Fruit fly (Drosophila melanogaster) whole organism, pupa: ENCODE data around the gene lush.

Source experiments
- CG10348 ChIP-seq: fragments of 200-800 bp; sonication (Bioruptor generic); IDR thresholded peaks from 2 replicates; pipeline ENCODE4 v1.3.6; 2022; ENCODE audit warnings: missing biosample characterization, missing genetic modification characterization
- CG12605 ChIP-seq: fragments of 200-800 bp; sonication (Bioruptor generic); IDR thresholded peaks from 2 replicates; pipeline ENCODE4 v1.3.6; 2022; ENCODE audit warnings: missing biosample characterization, missing genetic modification characterization
- CG13204 ChIP-seq: fragments of 200-800 bp; sonication (Bioruptor generic); optimal IDR thresholded peaks from 2 replicates; lab custom pipeline; 2018; ENCODE audit warnings: missing biosample characterization, mild to moderate bottlenecking, missing genetic modification characterization, moderate library complexity
- CG14655 ChIP-seq: fragments of 200-800 bp; sonication (Bioruptor generic); optimal IDR thresholded peaks from 3 replicates; lab custom pipeline; 2017; ENCODE audit warnings: mild to moderate bottlenecking, missing biosample characterization, missing genetic modification reagents, missing genetic modification characterization
- CG15710 ChIP-seq: fragments of 200-800 bp; sonication (Bioruptor generic); optimal IDR thresholded peaks from 2 replicates; lab custom pipeline; 2018; ENCODE audit warnings: missing biosample characterization, mild to moderate bottlenecking, missing genetic modification characterization, moderate library complexity
- CG17806 ChIP-seq: fragments of 200-800 bp; sonication (Bioruptor generic); optimal IDR thresholded peaks from 2 replicates; lab custom pipeline; 2018; ENCODE audit warnings: missing biosample characterization, mild to moderate bottlenecking, missing genetic modification characterization, moderate library complexity
- CG32121 ChIP-seq: fragments of 200-800 bp; sonication (Bioruptor generic); IDR thresholded peaks from 2 replicates; pipeline ENCODE4 v1.3.6; 2022; ENCODE audit warnings: missing biosample characterization, missing genetic modification characterization
- CG34367 ChIP-seq: fragments of 200-800 bp; sonication (Bioruptor generic); optimal IDR thresholded peaks from 2 replicates; lab custom pipeline; 2018; ENCODE audit warnings: missing biosample characterization, mild to moderate bottlenecking, missing genetic modification characterization
- CG4496 ChIP-seq: fragments of 200-800 bp; sonication (Bioruptor generic); IDR thresholded peaks from 3 replicates; pipeline ENCODE4 v1.3.6; 2022; ENCODE audit warnings: missing biosample characterization, missing genetic modification characterization
- CG8159 ChIP-seq: fragments of 200-800 bp; sonication (Bioruptor generic); optimal IDR thresholded peaks from 3 replicates; lab custom pipeline; 2018; ENCODE audit warnings: missing biosample characterization, mild to moderate bottlenecking, missing genetic modification characterization, moderate library complexity
- CG8301 ChIP-seq: fragments of 200-800 bp; sonication (Bioruptor generic); optimal IDR thresholded peaks from 2 replicates; lab custom pipeline; 2018; ENCODE audit warnings: missing biosample characterization, mild to moderate bottlenecking, missing genetic modification characterization
- CG9948 ChIP-seq: fragments of 200-800 bp; sonication (Bioruptor generic); optimal IDR thresholded peaks from 2 replicates; lab custom pipeline; 2018; ENCODE audit warnings: missing biosample characterization, mild to moderate bottlenecking, missing genetic modification characterization, moderate library complexity
- D1 ChIP-seq: fragments of 200-800 bp; sonication (Bioruptor generic); optimal IDR thresholded peaks from 2 replicates; lab custom pipeline; 2018; ENCODE audit warnings: missing biosample characterization, mild to moderate bottlenecking, missing genetic modification characterization, moderate library complexity
- EcR ChIP-seq: fragments of 200-800 bp; sonication (Bioruptor generic); optimal IDR thresholded peaks from 3 replicates; lab custom pipeline; 2019; ENCODE audit warnings: missing biosample characterization, missing genetic modification characterization, mild to moderate bottlenecking, moderate library complexity, missing genetic modification reagents
- Ets98B ChIP-seq: fragments of 200-800 bp; sonication (Bioruptor generic); IDR thresholded peaks from 2 replicates; pipeline ENCODE4 v1.3.6; 2022; ENCODE audit warnings: missing biosample characterization, missing genetic modification characterization
- Pif1A ChIP-seq: fragments of 200-800 bp; sonication (Bioruptor generic); optimal IDR thresholded peaks from 3 replicates; lab custom pipeline; 2016; ENCODE audit warnings: missing biosample characterization, missing genetic modification characterization
- Pif1B ChIP-seq: fragments of 200-800 bp; sonication (Bioruptor generic); optimal IDR thresholded peaks from 3 replicates; lab custom pipeline; 2016; ENCODE audit warnings: missing biosample characterization, missing genetic modification characterization
- Snoo ChIP-seq: fragments of 200-800 bp; sonication (Bioruptor generic); optimal IDR thresholded peaks from 3 replicates; lab custom pipeline; 2017; ENCODE audit warnings: missing biosample characterization, mild to moderate bottlenecking, missing genetic modification characterization, inconsistent platforms
- fd96Ca ChIP-seq: fragments of 200-800 bp; sonication (Bioruptor generic); IDR thresholded peaks from 3 replicates; pipeline ENCODE4 v1.3.6; 2022; ENCODE audit warnings: missing biosample characterization, missing genetic modification characterization
- gl ChIP-seq: fragments of 200-800 bp; sonication (Bioruptor generic); optimal IDR thresholded peaks from 2 replicates; lab custom pipeline; 2018; ENCODE audit warnings: missing biosample characterization, mild to moderate bottlenecking, missing genetic modification characterization
- rn ChIP-seq: fragments of 200-800 bp; sonication (Bioruptor generic); IDR thresholded peaks from 2 replicates; pipeline ENCODE4 v1.3.6; 2022; ENCODE audit warnings: missing biosample characterization, missing genetic modification characterization

Gene lush

DNA sequence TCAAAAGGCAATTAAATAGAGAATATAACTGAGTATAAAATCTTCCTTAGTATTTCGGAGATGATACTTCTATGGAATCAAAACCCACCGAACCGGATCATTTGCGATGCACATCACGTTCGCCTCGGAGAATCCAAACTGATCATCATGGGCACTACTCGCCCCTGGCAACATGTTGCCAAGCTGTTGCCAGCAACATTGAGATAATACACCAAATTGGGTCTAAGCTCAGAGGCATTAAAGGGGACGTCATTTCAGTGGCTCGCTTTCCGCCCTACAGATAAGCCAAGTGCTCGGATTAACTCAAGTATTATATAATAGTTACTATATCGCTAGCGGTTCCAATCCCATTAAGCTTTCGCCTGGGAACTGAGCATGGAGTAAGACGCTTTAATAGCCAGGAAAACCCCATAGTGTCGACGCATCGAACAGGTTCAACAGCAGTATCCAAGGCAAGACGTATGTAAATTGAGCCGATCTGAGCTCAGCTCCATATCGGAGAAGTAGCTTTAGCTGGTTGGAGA lies at the start of gene lush, which contains the start of gene CG9372:
Gene lush, minus strand, starts transcription at position 117 of the 524 bp plus-strand sequence.
Gene CG9372, plus strand, starts transcription at position 235 of the 524 bp plus-strand sequence.
- TF ChIP-seq CG10348 (GFP tag; lab: Robert Waterston, UW) (no peak), CG17806 (tag; lab: Kevin White, UChicago) (no peak), CG4496 (GFP tag; lab: Robert Waterston, UW) (no peak), CG15710 (tag; lab: Kevin White, UChicago) (no peak), CG13204 (no peak), rn (no peak), CG8159 (no peak)

DNA sequence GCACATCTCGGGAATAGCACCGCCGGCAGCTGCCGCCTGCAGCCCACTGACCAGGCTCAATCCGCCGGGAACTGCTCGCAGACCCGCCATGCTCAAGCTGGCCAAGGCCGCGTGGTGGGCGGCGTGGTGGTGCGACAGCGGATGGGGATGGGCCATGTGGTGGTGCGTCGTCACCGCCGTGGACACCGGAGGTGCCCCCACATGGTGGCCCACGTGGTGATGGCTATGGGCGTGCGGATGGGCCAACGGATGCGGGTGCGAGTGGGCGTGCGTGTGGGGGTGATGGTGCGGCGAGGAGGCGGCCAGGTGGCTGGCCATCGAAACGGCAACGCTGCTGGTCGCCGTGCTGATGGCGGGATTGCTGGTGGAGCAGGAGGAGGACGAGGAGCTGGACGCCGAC lies 47.6 kb upstream of the lush start:
- TF ChIP-seq CG17806 (tag; lab: Kevin White, UChicago) (no peak), Pif1B (no peak), CG15710 (tag; lab: Kevin White, UChicago) (no peak), rn (no peak), Ets98B (GFP tag; lab: Robert Waterston, UW) (no peak), CG10348 (GFP tag; lab: Robert Waterston, UW) (no peak), CG14655 (GFP tag; lab: Kevin White, UChicago) (no peak), CG32121 (no peak), CG34367 (tag; lab: Kevin White, UChicago) (no peak), fd96Ca (GFP tag; lab: Robert Waterston, UW) (no peak), CG9948 (tag; lab: Kevin White, UChicago) (no peak)

DNA sequence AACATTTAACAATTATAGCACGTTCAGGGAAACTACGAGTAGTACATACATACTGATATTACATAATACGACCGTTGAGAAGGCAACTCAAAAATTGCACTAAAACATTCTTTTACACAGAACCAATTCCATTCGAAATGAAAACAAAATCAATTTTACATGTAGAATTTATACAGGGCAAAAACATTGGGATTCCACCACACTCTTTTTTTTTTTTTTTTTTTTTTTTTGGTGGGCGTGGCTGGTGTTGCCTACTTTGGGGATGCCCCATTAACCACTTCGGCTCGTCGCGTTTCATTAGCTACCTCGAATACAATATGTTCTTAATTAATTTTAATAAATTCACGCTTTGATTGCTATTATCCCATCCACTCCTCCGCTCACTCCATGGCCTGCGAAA lies 44.7 kb upstream of the lush start:
- TF ChIP-seq Pif1B (no peak), CG8159 (peak; percentile 51), CG15710 (tag; lab: Kevin White, UChicago) (peak; percentile 67), gl (tag; lab: Kevin White, UChicago) (peak; percentile 60), rn (peak; percentile 63; the same call in 1 of the 2 replicates), fd96Ca (GFP tag; lab: Robert Waterston, UW) (peak; percentile 74; the same call in 2 of the 3 replicates), CG12605 (GFP tag; lab: Robert Waterston, UW) (peak; percentile 91), CG14655 (GFP tag; lab: Kevin White, UChicago) (peak; percentile 47), Ets98B (GFP tag; lab: Robert Waterston, UW) (peak; percentile 82), Snoo (tag; lab: Kevin White, UChicago) (peak; percentile 74), CG9948 (tag; lab: Kevin White, UChicago) (peak; percentile 24), CG4496 (GFP tag; lab: Robert Waterston, UW) (peak; percentile 93), D1 (tag; lab: Kevin White, UChicago) (no peak), CG17806 (tag; lab: Kevin White, UChicago) (peak; percentile 54), CG32121 (peak; percentile 81), CG13204 (peak; percentile 62), CG8301 (tag; lab: Kevin White, UChicago) (peak; percentile 7), CG34367 (tag; lab: Kevin White, UChicago) (peak; percentile 57), EcR (GFP tag; lab: Kevin White, UChicago) (no peak), CG10348 (GFP tag; lab: Robert Waterston, UW) (no peak), Pif1A (GFP tag; lab: Kevin White, UChicago) (no peak)
- TF ChIP-seq, all 21 proteins: peak for 16

DNA sequence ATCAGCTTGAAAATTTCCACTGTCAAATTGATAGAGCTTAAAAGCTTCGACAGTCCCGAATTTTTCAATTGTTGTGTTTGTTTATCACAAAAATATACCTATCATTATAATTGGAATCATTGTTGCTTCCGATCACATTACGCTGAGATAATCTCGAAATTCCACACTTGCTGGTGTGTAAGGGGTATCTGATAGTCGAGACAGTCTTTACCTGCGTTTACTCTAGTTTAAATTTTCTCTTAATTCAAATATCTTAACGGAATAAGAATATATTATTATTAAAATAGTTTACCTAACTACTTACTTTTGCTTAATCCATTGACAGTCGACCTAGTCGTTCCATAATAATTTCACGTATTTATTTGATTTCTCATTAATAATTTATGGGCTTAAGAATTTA lies 44.2 kb upstream of the lush start:
- no peak for TF ChIP-seq CG8159
- TF ChIP-seq EcR (GFP tag; lab: Kevin White, UChicago), result no peak

DNA sequence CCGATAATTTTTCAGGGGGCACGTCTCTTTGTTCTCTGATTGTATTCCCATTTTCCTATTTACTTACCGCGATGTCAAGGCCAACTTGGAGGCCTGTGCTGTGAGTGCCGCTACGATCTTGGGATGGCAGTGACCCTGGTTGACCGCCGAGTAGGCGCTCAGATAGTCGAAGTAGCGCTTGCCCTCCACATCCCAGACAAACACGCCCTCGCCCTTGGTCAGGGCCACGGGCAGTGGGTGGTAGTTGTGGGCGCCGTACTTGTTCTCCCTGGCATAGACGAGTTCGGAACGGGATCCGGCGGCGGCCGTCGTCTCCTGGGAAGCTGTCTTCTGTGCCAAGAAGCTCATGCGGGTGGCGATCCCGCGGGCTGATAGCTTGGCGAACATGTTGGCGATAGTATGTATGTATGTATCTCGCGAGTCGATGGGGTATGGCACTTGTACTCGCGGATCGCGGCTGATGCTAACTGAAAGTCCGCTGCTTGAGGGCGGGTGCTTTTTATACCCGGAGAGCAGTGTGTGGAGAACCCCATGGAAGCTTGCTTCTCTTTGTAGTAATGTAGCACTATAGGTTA lies 43.6 kb upstream of the lush start, which contains the start of gene Oat:
Gene Oat, minus strand, starts transcription at position 478 of the 575 bp plus-strand sequence.
- TF ChIP-seq CG12605 (GFP tag; lab: Robert Waterston, UW) (no peak), CG14655 (GFP tag; lab: Kevin White, UChicago) (no peak), CG13204 (no peak), CG10348 (GFP tag; lab: Robert Waterston, UW) (no peak), fd96Ca (GFP tag; lab: Robert Waterston, UW) (peak; percentile 33; the same call in 1 of the 3 replicates), EcR (GFP tag; lab: Kevin White, UChicago) (peak; percentile 14)

DNA sequence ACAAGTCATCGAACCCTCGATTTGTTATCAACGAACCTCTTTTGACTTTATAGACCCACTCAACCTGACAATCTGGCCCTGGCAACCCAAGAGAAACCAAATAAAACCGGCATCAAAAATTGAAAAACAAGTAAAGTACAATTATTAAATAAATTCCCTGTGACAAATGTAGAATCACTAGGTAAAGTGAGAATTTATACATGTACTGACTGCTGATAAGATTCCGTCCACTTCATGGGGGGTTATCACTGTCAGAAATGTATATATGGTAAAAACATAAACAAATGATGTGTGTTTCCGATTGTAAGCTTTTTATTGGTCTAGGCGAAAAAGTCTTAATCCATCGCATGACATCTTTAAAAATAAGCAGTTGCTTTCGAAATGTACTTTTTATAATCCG lies 42.8 kb upstream of the lush start:
- TF ChIP-seq CG32121, result no peak
- TF ChIP-seq CG34367 (tag; lab: Kevin White, UChicago), result no peak
- TF ChIP-seq rn, result no peak
- TF ChIP-seq CG10348 (GFP tag; lab: Robert Waterston, UW), result no peak
- TF ChIP-seq fd96Ca (GFP tag; lab: Robert Waterston, UW), result no peak
- TF ChIP-seq Pif1A (GFP tag; lab: Kevin White, UChicago), result no peak
- TF ChIP-seq CG17806 (tag; lab: Kevin White, UChicago), result no peak

DNA sequence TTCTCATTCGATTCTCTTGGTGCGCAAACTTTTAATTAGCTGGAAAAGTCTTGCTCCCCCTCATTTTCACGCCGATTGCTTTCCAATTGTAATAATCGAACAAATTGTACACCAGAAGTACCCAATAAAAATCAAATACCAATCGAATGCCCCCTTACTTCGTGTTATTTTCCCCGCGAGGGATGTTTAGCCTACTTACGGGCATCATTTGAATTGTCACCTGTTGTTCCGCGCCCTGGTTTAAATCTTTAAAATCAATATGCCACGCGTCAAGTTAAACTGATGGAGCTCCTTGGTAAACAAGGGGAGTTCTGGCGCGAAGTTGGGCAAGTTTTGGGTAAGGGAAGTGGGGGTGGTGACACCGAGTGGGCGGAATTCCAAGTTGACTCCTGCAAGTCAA lies 40.4 kb upstream of the lush start:
- TF ChIP-seq D1 (tag; lab: Kevin White, UChicago), result no peak
- TF ChIP-seq Ets98B (GFP tag; lab: Robert Waterston, UW), result no peak
- TF ChIP-seq CG13204, result no peak
- TF ChIP-seq CG8159, result no peak
- TF ChIP-seq fd96Ca (GFP tag; lab: Robert Waterston, UW), result no peak
- no peak for TF ChIP-seq CG10348 (GFP tag; lab: Robert Waterston, UW)
- no peak for TF ChIP-seq Snoo (tag; lab: Kevin White, UChicago)
- TF ChIP-seq CG8301 (tag; lab: Kevin White, UChicago), result no peak
- TF ChIP-seq Pif1B, result no peak
- no peak for TF ChIP-seq Pif1A (GFP tag; lab: Kevin White, UChicago)
- TF ChIP-seq gl (tag; lab: Kevin White, UChicago), result no peak
- no peak for TF ChIP-seq CG4496 (GFP tag; lab: Robert Waterston, UW)
- TF ChIP-seq CG14655 (GFP tag; lab: Kevin White, UChicago), result no peak
- TF ChIP-seq CG32121, result no peak
- no peak for TF ChIP-seq CG9948 (tag; lab: Kevin White, UChicago)
- TF ChIP-seq CG15710 (tag; lab: Kevin White, UChicago), result no peak
- TF ChIP-seq, all 21 proteins: peak for 0
